Worm (Caenorhabditis elegans): ENCODE data around the gene cnx-1.

The cnx-1 gene

ce11 chrIII:9853667-9854620, 37.0 kb upstream of the cnx-1 start:
- TF ChIP-seq med-1 (GFP tag; optimal IDR thresholded peaks at IDR 0.05; ENCODE audit: insufficient read depth) (no peak), ref-1 (GFP tag; conservative IDR thresholded peaks at IDR 0.05) (no peak), ztf-29 (GFP tag; IDR thresholded peaks at IDR 0.05) (no peak), T22C8.4 (GFP tag; IDR thresholded peaks at IDR 0.05) (no peak), tab-1 (GFP tag; IDR thresholded peaks at IDR 0.05) (no peak), klf-2 (GFP tag; conservative IDR thresholded peaks at IDR 0.05) (no peak), cog-1 (tag; optimal IDR thresholded peaks at IDR 0.05) (no peak), ztf-23 (GFP tag; IDR thresholded peaks at IDR 0.05) (no peak), flt-1 (GFP tag; IDR thresholded peaks at IDR 0.05) (no peak)

- TF ChIP-seq med-1 (GFP tag; optimal IDR thresholded peaks at IDR 0.05; ENCODE audit: insufficient read depth) (no peak), T22C8.4 (GFP tag; IDR thresholded peaks at IDR 0.05) (no peak), ztf-23 (GFP tag; IDR thresholded peaks at IDR 0.05) (no peak)
Observed at ce11 chrIII:9851547-9851946, 34.6 kb upstream of the cnx-1 start, which contains the start of gene K11H3.3. Gene K11H3.3 (plus strand): TSS chrIII:9851854.

ce11 chrIII:9850877-9851276, 33.9 kb upstream of the cnx-1 start:
- TF ChIP-seq ztf-29 (GFP tag; IDR thresholded peaks at IDR 0.05), result no peak
- no peak for TF ChIP-seq med-1 (GFP tag; optimal IDR thresholded peaks at IDR 0.05; ENCODE audit: insufficient read depth)
- no peak for TF ChIP-seq ztf-23 (GFP tag; IDR thresholded peaks at IDR 0.05)
- TF ChIP-seq cog-1 (tag; optimal IDR thresholded peaks at IDR 0.05), result no peak
- TF ChIP-seq ref-1 (GFP tag; conservative IDR thresholded peaks at IDR 0.05), result no peak
- no peak for TF ChIP-seq T22C8.4 (GFP tag; IDR thresholded peaks at IDR 0.05)

- TF ChIP-seq ztf-23 (GFP tag; IDR thresholded peaks at IDR 0.05) (no peak), flt-1 (GFP tag; IDR thresholded peaks at IDR 0.05) (no peak), ztf-29 (GFP tag; IDR thresholded peaks at IDR 0.05) (no peak), ref-1 (GFP tag; conservative IDR thresholded peaks at IDR 0.05) (no peak), T22C8.4 (GFP tag; IDR thresholded peaks at IDR 0.05) (no peak), cog-1 (tag; optimal IDR thresholded peaks at IDR 0.05) (no peak)
Observed at ce11 chrIII:9849950-9850349, 33.0 kb upstream of the cnx-1 start.

DNA sequence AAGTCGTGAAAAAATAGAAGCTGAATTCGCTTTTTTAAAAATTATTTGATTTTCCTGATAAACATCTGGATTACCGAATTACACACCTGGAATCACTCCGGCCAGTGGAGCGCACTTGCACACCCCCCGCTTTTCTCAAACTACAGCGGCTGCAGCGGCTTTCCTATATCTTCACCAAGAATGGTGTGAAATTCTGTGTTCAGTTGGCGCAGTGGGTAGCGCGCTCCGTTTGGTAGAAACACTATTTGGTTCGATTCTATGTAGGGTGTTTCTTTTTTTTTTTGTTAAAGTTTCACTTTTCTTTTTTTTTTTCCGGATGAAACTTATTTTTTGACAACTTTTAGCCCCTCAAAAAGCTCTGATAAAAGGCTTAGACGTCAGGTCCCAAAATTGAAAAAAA, 32.2 kb upstream of the cnx-1 start:
- TF ChIP-seq klf-2 (GFP tag; conservative IDR thresholded peaks at IDR 0.05), result peak; percentile 76
- TF ChIP-seq flt-1 (GFP tag; IDR thresholded peaks at IDR 0.05), result peak; percentile 88
- TF ChIP-seq ztf-29 (GFP tag; IDR thresholded peaks at IDR 0.05), result peak; percentile 65
- peak; percentile 68 for TF ChIP-seq ztf-23 (GFP tag; IDR thresholded peaks at IDR 0.05)
- TF ChIP-seq T22C8.4 (GFP tag; IDR thresholded peaks at IDR 0.05), result peak; percentile 60
- TF ChIP-seq tab-1 (GFP tag; IDR thresholded peaks at IDR 0.05), result peak; percentile 84
- TF ChIP-seq ref-1 (GFP tag; conservative IDR thresholded peaks at IDR 0.05), result peak; percentile 62

- TF ChIP-seq flt-1 (GFP tag; IDR thresholded peaks at IDR 0.05) (no peak), klf-2 (GFP tag; conservative IDR thresholded peaks at IDR 0.05) (no peak), cog-1 (tag; optimal IDR thresholded peaks at IDR 0.05) (no peak), T22C8.4 (GFP tag; IDR thresholded peaks at IDR 0.05) (no peak), med-1 (GFP tag; optimal IDR thresholded peaks at IDR 0.05; ENCODE audit: insufficient read depth) (no peak), ref-1 (GFP tag; conservative IDR thresholded peaks at IDR 0.05) (no peak), ztf-29 (GFP tag; IDR thresholded peaks at IDR 0.05) (no peak), ztf-23 (GFP tag; IDR thresholded peaks at IDR 0.05) (no peak), tab-1 (GFP tag; IDR thresholded peaks at IDR 0.05) (no peak)
Observed at ce11 chrIII:9848603-9849002, 31.7 kb upstream of the cnx-1 start.

ce11 chrIII:9848083-9848482, 31.1 kb upstream of the cnx-1 start, which contains the start of gene mrpl-36:
Gene mrpl-36 (minus strand): TSS chrIII:9848116.
- TF ChIP-seq klf-2 (GFP tag; conservative IDR thresholded peaks at IDR 0.05) (no peak), ztf-29 (GFP tag; IDR thresholded peaks at IDR 0.05) (no peak), med-1 (GFP tag; optimal IDR thresholded peaks at IDR 0.05; ENCODE audit: insufficient read depth) (no peak), tab-1 (GFP tag; IDR thresholded peaks at IDR 0.05) (no peak), cog-1 (tag; optimal IDR thresholded peaks at IDR 0.05) (no peak), flt-1 (GFP tag; IDR thresholded peaks at IDR 0.05) (no peak), T22C8.4 (GFP tag; IDR thresholded peaks at IDR 0.05) (no peak)

DNA sequence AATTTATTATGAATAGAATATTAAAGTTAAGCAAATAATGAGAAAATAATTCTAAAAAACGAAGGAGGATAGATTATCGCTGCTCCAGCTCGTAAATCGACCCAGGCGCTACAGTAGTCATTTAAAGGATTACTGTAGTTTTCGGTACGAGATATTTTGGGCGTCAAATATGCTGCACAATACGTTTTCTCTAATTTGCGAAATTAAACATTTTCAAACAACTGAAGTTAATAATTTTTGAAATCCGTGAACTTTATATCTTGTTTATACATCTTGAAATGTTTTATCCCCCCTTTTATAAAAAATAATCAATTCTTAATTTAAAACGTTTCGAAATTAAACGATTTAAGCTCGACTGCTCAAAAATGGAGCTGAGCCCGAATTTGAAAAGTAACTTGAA, 29.2 kb upstream of the cnx-1 start, which contains the start of gene K11H3.2:
Gene K11H3.2, plus strand, starts transcription at position 301 of the 400 bp plus-strand sequence.
- TF ChIP-seq med-1 (GFP tag; optimal IDR thresholded peaks at IDR 0.05; ENCODE audit: insufficient read depth) (no peak), klf-2 (GFP tag; conservative IDR thresholded peaks at IDR 0.05) (no peak), ztf-29 (GFP tag; IDR thresholded peaks at IDR 0.05) (no peak), flt-1 (GFP tag; IDR thresholded peaks at IDR 0.05) (no peak), ztf-23 (GFP tag; IDR thresholded peaks at IDR 0.05) (no peak), T22C8.4 (GFP tag; IDR thresholded peaks at IDR 0.05) (no peak), ref-1 (GFP tag; conservative IDR thresholded peaks at IDR 0.05) (no peak), cog-1 (tag; optimal IDR thresholded peaks at IDR 0.05) (no peak), tab-1 (GFP tag; IDR thresholded peaks at IDR 0.05) (no peak)

- TF ChIP-seq T22C8.4 (GFP tag; IDR thresholded peaks at IDR 0.05), result no peak
- no peak for TF ChIP-seq med-1 (GFP tag; optimal IDR thresholded peaks at IDR 0.05; ENCODE audit: insufficient read depth)
- TF ChIP-seq ztf-23 (GFP tag; IDR thresholded peaks at IDR 0.05), result no peak
- TF ChIP-seq ref-1 (GFP tag; conservative IDR thresholded peaks at IDR 0.05), result no peak
- TF ChIP-seq tab-1 (GFP tag; IDR thresholded peaks at IDR 0.05), result no peak
- no peak for TF ChIP-seq flt-1 (GFP tag; IDR thresholded peaks at IDR 0.05)
- TF ChIP-seq klf-2 (GFP tag; conservative IDR thresholded peaks at IDR 0.05), result no peak
- TF ChIP-seq cog-1 (tag; optimal IDR thresholded peaks at IDR 0.05), result no peak
- TF ChIP-seq ztf-29 (GFP tag; IDR thresholded peaks at IDR 0.05), result no peak
Observed at ce11 chrIII:9843715-9844114, 26.8 kb upstream of the cnx-1 start, which contains the start of gene K11H3.5. Gene K11H3.5 (plus strand): TSS chrIII:9843768.
